Worm (Caenorhabditis elegans): ENCODE measurements around the gene K12H4.5.

- TF ChIP-seq egl-18 (GFP tag; IDR thresholded peaks at IDR 0.05) (no peak), ceh-27 (GFP tag; optimal IDR thresholded peaks at IDR 0.05) (no peak), lir-1 (GFP tag; conservative IDR thresholded peaks at IDR 0.05) (no peak), Y95B8A.8 (GFP tag; IDR thresholded peaks at IDR 0.05) (no peak), sea-2 (GFP tag; IDR thresholded peaks at IDR 0.05) (no peak), pha-4 (tag; optimal IDR thresholded peaks at IDR 0.05) (no peak)
Measured at ce11 chrIII:8004091-8004490, 40.2 kb upstream of the K12H4.5 start, which contains the start of gene C06G4.6.
